Fruit fly (Drosophila melanogaster) Kc167 (cell line): ENCODE results near the gene CG10730.

Experiments used
- Myc ChIP-seq: fragments of >200 bp; optimal IDR thresholded peaks from 2 replicates; lab custom pipeline; 2017; ENCODE audit warnings: missing external identifiers
- Sin3A ChIP-seq: fragments of >200 bp; optimal IDR thresholded peaks from 2 replicates; lab custom pipeline; 2018; ENCODE audit warnings: missing external identifiers
- h ChIP-seq: fragments of >200 bp; optimal IDR thresholded peaks from 3 replicates; lab custom pipeline; 2018; ENCODE audit warnings: missing external identifiers
- insv ChIP-seq: fragments of >200 bp; optimal IDR thresholded peaks from 3 replicates; lab custom pipeline; 2018; ENCODE audit warnings: missing external identifiers
- psq ChIP-seq: fragments of >200 bp; optimal IDR thresholded peaks from 2 replicates; lab custom pipeline; 2017; ENCODE audit warnings: missing external identifiers
- ttk ChIP-seq: sonication (Bioruptor generic); optimal IDR thresholded peaks from 2 replicates; lab custom pipeline; 2017; ENCODE audit warnings: missing external identifiers

The CG10730 gene

dm6 chr2L:20075234-20075803 is 3.3 kb upstream of the CG10730 start, which contains the start of the genes pr and neb:
Gene pr (minus strand): TSS chr2L:20075458.
Gene neb (plus strand): TSS chr2L:20075757.
- no peak for TF ChIP-seq psq (lab: Kevin White, UChicago)
- TF ChIP-seq Myc (lab: Kevin White, UChicago): no peak
- no peak for TF ChIP-seq ttk (lab: Kevin White, UChicago)
- TF ChIP-seq Sin3A (lab: Kevin White, UChicago): no peak
- no peak for TF ChIP-seq h (lab: Kevin White, UChicago)
- TF ChIP-seq insv (lab: Kevin White, UChicago): no peak

dm6 chr2L:20074388-20074787 is 2.4 kb upstream of the CG10730 start:
- no peak for TF ChIP-seq Sin3A (lab: Kevin White, UChicago)
- no peak for TF ChIP-seq h (lab: Kevin White, UChicago)
- TF ChIP-seq insv (lab: Kevin White, UChicago): no peak
- TF ChIP-seq ttk (lab: Kevin White, UChicago): no peak
- TF ChIP-seq Myc (lab: Kevin White, UChicago): no peak
- TF ChIP-seq psq (lab: Kevin White, UChicago): no peak

dm6 chr2L:20069158-20070016 is 2.6 kb downstream of the CG10730 start:
- TF ChIP-seq ttk (lab: Kevin White, UChicago) (no peak), insv (lab: Kevin White, UChicago) (no peak)

dm6 chr2L:20067928-20068327 is 4.1 kb downstream of the CG10730 start:
- TF ChIP-seq Sin3A (lab: Kevin White, UChicago) (no peak), psq (lab: Kevin White, UChicago) (no peak), ttk (lab: Kevin White, UChicago) (no peak), Myc (lab: Kevin White, UChicago) (no peak), insv (lab: Kevin White, UChicago) (no peak), h (lab: Kevin White, UChicago) (no peak)

- no peak for TF ChIP-seq ttk (lab: Kevin White, UChicago)
- TF ChIP-seq psq (lab: Kevin White, UChicago): no peak
Observed at dm6 chr2L:20066233-20066650, 5.8 kb downstream of the CG10730 start, which contains the start of gene bwa. Gene bwa (plus strand): TSS chr2L:20066391.

dm6 chr2L:20065516-20065915 is 6.5 kb downstream of the CG10730 start, which contains the start of gene vls:
Gene vls (minus strand): TSS chr2L:20065679.
- TF ChIP-seq insv (lab: Kevin White, UChicago): no peak
- no peak for TF ChIP-seq ttk (lab: Kevin White, UChicago)
- TF ChIP-seq Sin3A (lab: Kevin White, UChicago): no peak
- TF ChIP-seq h (lab: Kevin White, UChicago): no peak
- TF ChIP-seq Myc (lab: Kevin White, UChicago): no peak
- TF ChIP-seq psq (lab: Kevin White, UChicago): no peak

dm6 chr2L:20061018-20061657 is 10.9 kb downstream of the CG10730 start, which contains the start of the genes barr and lok:
Gene barr (minus strand): TSS chr2L:20061370.
Gene lok (plus strand): TSS chr2L:20061422.
- TF ChIP-seq insv (lab: Kevin White, UChicago): no peak
- TF ChIP-seq psq (lab: Kevin White, UChicago): no peak
- TF ChIP-seq h (lab: Kevin White, UChicago): no peak
- no peak for TF ChIP-seq Sin3A (lab: Kevin White, UChicago)

- no peak for TF ChIP-seq Sin3A (lab: Kevin White, UChicago)
- no peak for TF ChIP-seq psq (lab: Kevin White, UChicago)
- no peak for TF ChIP-seq ttk (lab: Kevin White, UChicago)
- no peak for TF ChIP-seq Myc (lab: Kevin White, UChicago)
- no peak for TF ChIP-seq insv (lab: Kevin White, UChicago)
- no peak for TF ChIP-seq h (lab: Kevin White, UChicago)
Observed at dm6 chr2L:20057391-20057790, 14.6 kb downstream of the CG10730 start.

dm6 chr2L:20051172-20051893 is 20.7 kb downstream of the CG10730 start:
- TF ChIP-seq Myc (lab: Kevin White, UChicago) (no peak), Sin3A (lab: Kevin White, UChicago) (no peak), insv (lab: Kevin White, UChicago) (no peak), psq (lab: Kevin White, UChicago) (no peak), h (lab: Kevin White, UChicago) (no peak), ttk (lab: Kevin White, UChicago) (no peak)

- TF ChIP-seq ttk (lab: Kevin White, UChicago): no peak
- TF ChIP-seq psq (lab: Kevin White, UChicago): no peak
- TF ChIP-seq Sin3A (lab: Kevin White, UChicago): no peak
- TF ChIP-seq h (lab: Kevin White, UChicago): no peak
Observed at dm6 chr2L:20027382-20027919, 44.5 kb downstream of the CG10730 start, which contains the start of gene sNPF. Gene sNPF (plus strand): TSS chr2L:20027915.
